Worm (Caenorhabditis elegans) whole organism, L1 larva: ENCODE results near the gene sri-48.

ENCODE experiments used
- aly-2 ChIP-seq: fragments of 150-350 bp; optimal IDR thresholded peaks from 2 replicates; lab custom pipeline; 2014; ENCODE audit warnings: missing biosample characterization, missing genetic modification characterization
- ama-1 ChIP-seq: fragments of 150-350 bp; optimal IDR thresholded peaks from 2 replicates; lab custom pipeline; 2014
- blmp-1 ChIP-seq: fragments of 150-350 bp; optimal IDR thresholded peaks from 2 replicates; lab custom pipeline; 2014; ENCODE audit warnings: missing biosample characterization, missing genetic modification characterization
- fkh-10 ChIP-seq: sonication (generic microtip); optimal IDR thresholded peaks from 2 replicates; lab custom pipeline; 2017; ENCODE audit warnings: missing biosample characterization, missing genetic modification reagents, missing genetic modification characterization
- lin-13 ChIP-seq: fragments of 150-350 bp; optimal IDR thresholded peaks from 2 replicates; lab custom pipeline; 2014; ENCODE audit warnings: missing biosample characterization, missing genetic modification reagents, missing genetic modification characterization
- lsy-2 ChIP-seq, 2 experiments: fragments of 150-350 bp; optimal IDR thresholded peaks; 2 replicates each; lab custom pipeline; 2014; ENCODE audit warnings: missing biosample characterization in 2 of 2, missing genetic modification characterization in 2 of 2
- mep-1 ChIP-seq: fragments of 150-350 bp; optimal IDR thresholded peaks from 2 replicates; lab custom pipeline; 2014; ENCODE audit warnings: missing biosample characterization, missing genetic modification characterization
- nhr-237 ChIP-seq: fragments of 150-350 bp; optimal IDR thresholded peaks from 2 replicates; lab custom pipeline; 2014; ENCODE audit warnings: missing biosample characterization, missing genetic modification characterization
- nhr-28 ChIP-seq: fragments of 150-350 bp; optimal IDR thresholded peaks from 2 replicates; lab custom pipeline; 2014; ENCODE audit warnings: missing biosample characterization, missing genetic modification characterization
- pag-3 ChIP-seq: sonication (generic microtip); optimal IDR thresholded peaks from 2 replicates; lab custom pipeline; 2017; ENCODE audit warnings: missing genetic modification characterization, mild to moderate bottlenecking, missing compliant biosample characterization, antibody characterized with exemption, borderline replicate concordance; ENCODE audit not compliant: insufficient read depth
- snpc-4 ChIP-seq: fragments of 150-350 bp; optimal IDR thresholded peaks from 2 replicates; lab custom pipeline; 2014; ENCODE audit warnings: missing biosample characterization, missing genetic modification characterization
- unc-62 ChIP-seq: fragments of 150-350 bp; optimal IDR thresholded peaks from 2 replicates; lab custom pipeline; 2014; ENCODE audit warnings: missing biosample characterization, missing genetic modification reagents, missing genetic modification characterization
- ztf-11 ChIP-seq, 2 experiments: sonication (generic microtip); optimal IDR thresholded peaks; 2 replicates each; lab custom pipeline; 2016 to 2017; ENCODE audit warnings: missing genetic modification characterization in 2 of 2, missing biosample characterization in 1 of 2, missing compliant biosample characterization in 1 of 2

- no peak for TF ChIP-seq nhr-237
- TF ChIP-seq ama-1 = no peak
- no peak for TF ChIP-seq blmp-1 (tag; lab: Kevin White, UChicago)
- no peak for TF ChIP-seq fkh-10
- no peak for TF ChIP-seq ztf-11 (tag; optimal IDR thresholded peaks at IDR 0.05; lab: Kevin White, UChicago)
- no peak for TF ChIP-seq snpc-4
- TF ChIP-seq lsy-2 (tag; optimal IDR thresholded peaks at IDR 0.05; lab: Kevin White, UChicago) = no peak
- no peak for TF ChIP-seq unc-62 (GFP tag; lab: Kevin White, UChicago)
- TF ChIP-seq nhr-28 (tag; lab: Kevin White, UChicago) = no peak
- TF ChIP-seq mep-1 (tag; lab: Kevin White, UChicago) = no peak
- no peak for TF ChIP-seq pag-3 (tag; lab: Kevin White, UChicago)
- TF ChIP-seq aly-2 (tag; lab: Kevin White, UChicago) = no peak
- TF ChIP-seq lin-13 (GFP tag; lab: Kevin White, UChicago) = no peak
Observed at ce11 chrII:3154383-3154782, 46.8 kb downstream of the sri-48 start, which contains the start of gene sri-32.
